Worm (Caenorhabditis elegans) whole organism, L1 larva: ENCODE data around the gene Y69E1A.1.

Source experiments
- ama-1 ChIP-seq: fragments of 150-350 bp; optimal IDR thresholded peaks from 2 replicates; lab custom pipeline; 2014
- ceh-63 ChIP-seq: fragments of 200-800 bp; sonication (Bioruptor generic); optimal IDR thresholded peaks from 2 replicates; lab custom pipeline; 2018; ENCODE audit warnings: mild to moderate bottlenecking, missing genetic modification characterization, missing compliant biosample characterization
- ceh-82 ChIP-seq, 3 experiments: fragments of 150-350 bp in 1 of 3; sonication (generic microtip) in 2 of 3; optimal IDR thresholded peaks; 2 replicates each; lab custom pipeline; 2014 to 2017; ENCODE audit warnings: missing biosample characterization in 3 of 3, missing genetic modification characterization in 3 of 3
- ceh-88 ChIP-seq: fragments of 200-800 bp; sonication (Bioruptor generic); IDR thresholded peaks from 2 replicates; pipeline ENCODE4 v1.3.6; 2022; ENCODE audit warnings: missing genetic modification characterization, missing compliant biosample characterization
- ceh-90 ChIP-seq: sonication (generic microtip); optimal IDR thresholded peaks from 2 replicates; lab custom pipeline; 2016; ENCODE audit warnings: missing genetic modification characterization, missing compliant biosample characterization
- efl-1 ChIP-seq, 4 experiments: fragments of 150-350 bp; optimal IDR thresholded peaks in 3 of 4; peaks in 1 of 4; 1 replicate in 1 of 4; 2 replicates in 3 of 4; lab custom pipeline; 2014; ENCODE audit warnings: missing biosample characterization in 2 of 4, missing genetic modification characterization in 2 of 4, missing genetic modification reagents in 2 of 4
- elt-2 ChIP-seq: sonication (generic microtip); optimal IDR thresholded peaks from 2 replicates; lab custom pipeline; 2016; ENCODE audit warnings: missing genetic modification characterization, mild to moderate bottlenecking, inconsistent platforms, missing compliant biosample characterization, missing genetic modification reagents
- elt-3 ChIP-seq, 6 experiments: fragments of 150-350 bp in 1 of 6; sonication (generic microtip); optimal IDR thresholded peaks; 2 replicates each; lab custom pipeline; 2017 to 2018; ENCODE audit warnings: missing biosample characterization in 6 of 6, missing genetic modification characterization in 6 of 6, inconsistent platforms in 1 of 6
- fkh-8 ChIP-seq: sonication (generic microtip); optimal IDR thresholded peaks from 2 replicates; lab custom pipeline; 2016; ENCODE audit warnings: mild to moderate bottlenecking, missing genetic modification characterization, missing compliant biosample characterization
- grh-1 ChIP-seq: fragments of 200-800 bp; sonication (Bioruptor generic); IDR thresholded peaks from 2 replicates; pipeline ENCODE4 v1.3.6; 2022; ENCODE audit warnings: missing genetic modification reagents, missing genetic modification characterization, missing compliant biosample characterization
- irx-1 ChIP-seq: sonication (generic microtip); optimal IDR thresholded peaks from 2 replicates; lab custom pipeline; 2016; ENCODE audit warnings: missing genetic modification characterization, missing compliant biosample characterization
- isw-1 ChIP-seq: fragments of 200-800 bp; sonication (Bioruptor generic); IDR thresholded peaks from 2 replicates; pipeline ENCODE4 v1.3.6; 2022; ENCODE audit warnings: missing genetic modification characterization, missing compliant biosample characterization
- lin-14 ChIP-seq: fragments of 200-800 bp; sonication (Bioruptor generic); optimal IDR thresholded peaks from 2 replicates; lab custom pipeline; 2018; ENCODE audit warnings: mild to moderate bottlenecking, missing genetic modification characterization, moderate library complexity, missing compliant biosample characterization
- lin-39 ChIP-seq: fragments of 150-350 bp; optimal IDR thresholded peaks from 2 replicates; lab custom pipeline; 2014; ENCODE audit warnings: missing biosample characterization, missing genetic modification reagents, missing genetic modification characterization
- lsy-2 ChIP-seq, 2 experiments: fragments of 150-350 bp; optimal IDR thresholded peaks; 2 replicates each; lab custom pipeline; 2014; ENCODE audit warnings: missing biosample characterization in 2 of 2, missing genetic modification characterization in 2 of 2
- nhr-11 ChIP-seq: fragments of 150-350 bp; optimal IDR thresholded peaks from 2 replicates; lab custom pipeline; 2014; ENCODE audit warnings: missing biosample characterization, missing genetic modification characterization
- nhr-19 ChIP-seq: fragments of 200-800 bp; sonication (Bioruptor generic); conservative IDR thresholded peaks from 2 replicates; pipeline ENCODE4 v1.3.6; 2022; ENCODE audit warnings: missing genetic modification characterization, missing compliant biosample characterization
- nhr-47 ChIP-seq: sonication (generic microtip); optimal IDR thresholded peaks from 2 replicates; lab custom pipeline; 2016; ENCODE audit warnings: mild to moderate bottlenecking, missing genetic modification characterization, moderate library complexity, missing compliant biosample characterization
- nhr-71 ChIP-seq: sonication (generic microtip); optimal IDR thresholded peaks from 2 replicates; lab custom pipeline; 2016; ENCODE audit warnings: mild to moderate bottlenecking, missing genetic modification characterization, moderate library complexity, missing compliant biosample characterization
- nhr-84 ChIP-seq: sonication (generic microtip); optimal IDR thresholded peaks from 2 replicates; lab custom pipeline; 2017; ENCODE audit warnings: missing biosample characterization, missing genetic modification characterization
- nhr-85 ChIP-seq: sonication (generic microtip); peaks from one replicate; lab custom pipeline; 2016; ENCODE audit warnings: missing genetic modification characterization, inconsistent platforms, missing compliant biosample characterization
- nhr-90 ChIP-seq: sonication (generic microtip); optimal IDR thresholded peaks from 2 replicates; lab custom pipeline; 2016; ENCODE audit warnings: mild to moderate bottlenecking, missing genetic modification characterization, missing compliant biosample characterization; ENCODE audit not compliant: poor library complexity
- pag-3 ChIP-seq: sonication (generic microtip); optimal IDR thresholded peaks from 2 replicates; lab custom pipeline; 2017; ENCODE audit warnings: missing genetic modification characterization, mild to moderate bottlenecking, missing compliant biosample characterization, antibody characterized with exemption, borderline replicate concordance; ENCODE audit not compliant: insufficient read depth
- rnt-1 ChIP-seq: sonication (generic microtip); optimal IDR thresholded peaks from 2 replicates; lab custom pipeline; 2016; ENCODE audit warnings: mild to moderate bottlenecking, missing genetic modification characterization, moderate library complexity, missing compliant biosample characterization
- sox-4 ChIP-seq: sonication (generic microtip); optimal IDR thresholded peaks from 2 replicates; lab custom pipeline; 2016; ENCODE audit warnings: missing genetic modification characterization, missing compliant biosample characterization
- swsn-7 ChIP-seq: sonication (generic microtip); optimal IDR thresholded peaks from 2 replicates; lab custom pipeline; 2016; ENCODE audit warnings: missing genetic modification characterization, missing compliant biosample characterization
- tbx-2 ChIP-seq: sonication (generic microtip); optimal IDR thresholded peaks from 2 replicates; lab custom pipeline; 2016; ENCODE audit warnings: missing genetic modification characterization, missing compliant biosample characterization
- unc-130 ChIP-seq: fragments of 150-350 bp; optimal IDR thresholded peaks from 2 replicates; lab custom pipeline; 2017; ENCODE audit warnings: missing biosample characterization, missing genetic modification characterization, inconsistent platforms
- unc-86 ChIP-seq: sonication (generic microtip); optimal IDR thresholded peaks from 2 replicates; lab custom pipeline; 2016; ENCODE audit warnings: missing genetic modification characterization, missing compliant biosample characterization
- vab-15 ChIP-seq: sonication (generic microtip); optimal IDR thresholded peaks from 2 replicates; lab custom pipeline; 2017; ENCODE audit warnings: missing genotype, mild to moderate bottlenecking, missing genetic modification characterization, missing compliant biosample characterization
- zag-1 ChIP-seq: fragments of 150-350 bp; optimal IDR thresholded peaks from 2 replicates; lab custom pipeline; 2014; ENCODE audit warnings: missing biosample characterization, missing genetic modification characterization
- zip-4 ChIP-seq: fragments of 200-800 bp; sonication (Bioruptor generic); optimal IDR thresholded peaks from 2 replicates; lab custom pipeline; 2018; ENCODE audit warnings: mild to moderate bottlenecking, missing genetic modification characterization, moderate library complexity, missing compliant biosample characterization
- ztf-11 ChIP-seq, 2 experiments: sonication (generic microtip); optimal IDR thresholded peaks; 2 replicates each; lab custom pipeline; 2016 to 2017; ENCODE audit warnings: missing genetic modification characterization in 2 of 2, missing biosample characterization in 1 of 2, missing compliant biosample characterization in 1 of 2
- ztf-4 ChIP-seq: fragments of 150-350 bp; optimal IDR thresholded peaks from 2 replicates; lab custom pipeline; 2014; ENCODE audit warnings: missing biosample characterization, missing genetic modification characterization

Y69E1A.1 gene

DNA sequence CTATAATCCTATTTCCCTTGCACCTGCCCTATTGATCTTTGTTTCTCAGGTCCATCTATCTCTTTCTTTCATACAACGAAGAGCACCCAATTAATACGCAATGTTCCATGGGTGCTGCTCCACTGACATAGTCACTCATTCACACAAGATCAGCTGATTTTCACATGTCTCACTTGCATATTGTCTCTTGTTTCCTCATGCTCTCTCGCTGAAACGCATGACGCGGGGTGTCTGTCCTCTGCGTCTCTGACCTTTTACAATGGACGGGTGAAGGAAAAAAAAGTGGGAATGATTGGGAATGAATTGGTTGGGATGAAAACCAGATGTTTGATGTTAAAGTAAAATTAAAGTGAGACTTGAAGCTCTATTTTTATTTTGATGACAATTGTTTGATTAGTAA, 13.4 kb downstream of the Y69E1A.1 start (continued):
- TF ChIP-seq vab-15 (tag; lab: Kevin White, UChicago) = peak; percentile 80
- TF ChIP-seq nhr-71 (tag; lab: Kevin White, UChicago) = peak; percentile 98
- TF ChIP-seq zag-1 (tag; lab: Kevin White, UChicago) = no peak

DNA sequence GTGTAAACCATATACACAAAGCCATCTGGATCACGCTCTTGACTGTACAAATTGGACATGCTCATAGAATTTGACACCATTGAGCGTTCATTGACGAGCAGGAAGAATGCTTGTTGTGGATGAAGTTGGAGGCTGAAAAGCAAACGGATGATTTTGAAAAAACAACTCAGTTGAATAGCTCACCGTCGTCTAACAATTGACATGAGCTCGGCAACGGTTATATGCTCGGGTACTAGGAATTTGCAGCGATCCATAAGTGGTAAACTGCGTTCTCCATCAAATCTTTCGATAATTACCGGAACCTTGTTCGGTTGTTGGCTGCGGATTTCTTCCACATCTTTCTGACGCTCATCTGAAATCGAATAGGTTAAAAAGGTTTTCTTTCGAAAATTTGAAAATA, 13.9 kb downstream of the Y69E1A.1 start:
- no peak for TF ChIP-seq pag-3
- TF ChIP-seq nhr-90 (tag; lab: Kevin White, UChicago) = no peak
- no peak for TF ChIP-seq ceh-82 (tag; optimal IDR thresholded peaks at IDR 0.05; lab: Kevin White, UChicago)
- no peak for TF ChIP-seq lin-39 (tag; lab: Kevin White, UChicago)
- TF ChIP-seq elt-3 (tag; optimal IDR thresholded peaks at IDR 0.05; lab: Kevin White, UChicago) = no peak
- no peak for TF ChIP-seq fkh-8
- no peak for TF ChIP-seq ztf-11 (tag; optimal IDR thresholded peaks at IDR 0.05; lab: Kevin White, UChicago)
- no peak for TF ChIP-seq nhr-11
- TF ChIP-seq tbx-2 = no peak
- no peak for TF ChIP-seq rnt-1 (tag; lab: Kevin White, UChicago)
- no peak for TF ChIP-seq sox-4 (tag; lab: Kevin White, UChicago)
- no peak for TF ChIP-seq efl-1 (optimal IDR thresholded peaks at IDR 0.05; lab: Kevin White, UChicago)
- TF ChIP-seq efl-1 (GFP tag; optimal IDR thresholded peaks at IDR 0.05 in 1 of 2; lab: Kevin White, UChicago) = no peak
- TF ChIP-seq ceh-63 (GFP tag; lab: Kevin White, UChicago) = no peak
- no peak for TF ChIP-seq ama-1 (lab: Kevin White, UChicago)
- TF ChIP-seq nhr-71 (tag; lab: Kevin White, UChicago) = no peak
- TF ChIP-seq ztf-4 (tag; lab: Kevin White, UChicago) = no peak
- TF ChIP-seq grh-1 (GFP tag; lab: Robert Waterston, UW) = no peak
- TF ChIP-seq, all 84 proteins: peak for 0

DNA sequence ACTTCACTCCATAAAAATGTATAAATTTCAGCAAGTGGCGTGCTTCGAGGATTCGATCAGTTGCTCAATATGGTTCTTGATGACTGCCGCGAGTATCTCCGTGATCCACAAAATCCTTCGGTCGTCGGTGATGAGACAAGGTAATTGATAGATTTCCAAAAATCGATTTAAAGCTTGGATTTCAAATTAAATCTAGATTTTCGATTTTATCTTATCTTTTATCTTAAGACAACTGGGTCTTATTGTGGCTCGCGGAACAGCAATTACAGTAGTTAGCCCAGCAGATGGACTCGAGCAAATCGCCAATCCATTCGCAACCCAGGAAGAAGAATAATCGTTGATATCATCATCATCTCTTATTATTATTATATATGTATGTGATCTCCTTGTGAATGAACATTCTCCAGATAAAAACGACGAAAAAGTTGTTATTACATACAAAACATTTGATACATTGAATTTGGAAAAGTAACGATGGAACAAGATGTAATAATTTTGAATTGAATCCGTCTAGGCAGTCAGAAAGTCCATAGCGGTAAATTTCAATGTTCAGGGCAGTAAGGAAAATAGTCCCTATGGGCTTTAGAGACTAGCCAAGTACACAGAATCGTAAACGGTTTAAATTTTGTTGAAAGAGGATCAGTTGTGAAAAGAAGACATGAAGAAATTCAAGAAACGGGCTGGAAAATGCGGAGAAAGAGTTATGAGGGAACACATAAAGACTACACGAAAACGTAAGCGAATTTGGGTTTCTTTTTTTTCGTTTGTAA, 14.7 kb downstream of the Y69E1A.1 start:
- TF ChIP-seq rnt-1 (tag; lab: Kevin White, UChicago) (peak; percentile 8), efl-1 (optimal IDR thresholded peaks at IDR 0.05; lab: Kevin White, UChicago) (no peak), efl-1 (GFP tag; optimal IDR thresholded peaks at IDR 0.05 in 1 of 2; lab: Kevin White, UChicago) (peak in 1 of 2 experiments; percentile 80), unc-130 (tag; lab: Kevin White, UChicago) (no peak), nhr-85 (tag; lab: Kevin White, UChicago) (peak; percentile 57), nhr-47 (tag; lab: Kevin White, UChicago) (peak; percentile 34), nhr-71 (tag; lab: Kevin White, UChicago) (peak; percentile 57), ceh-90 (tag; lab: Kevin White, UChicago) (no peak), unc-86 (tag; lab: Kevin White, UChicago) (no peak), ama-1 (lab: Kevin White, UChicago) (peak; percentile 84), zip-4 (GFP tag; lab: Kevin White, UChicago) (peak; percentile 16), elt-2 (tag; lab: Kevin White, UChicago) (peak; percentile 31), lin-14 (GFP tag; lab: Kevin White, UChicago) (peak; percentile 14), nhr-84 (tag; lab: Kevin White, UChicago) (no peak), lsy-2 (tag; optimal IDR thresholded peaks at IDR 0.05; lab: Kevin White, UChicago) (peak in 1 of 2 experiments; percentile 15), nhr-19 (GFP tag; lab: Robert Waterston, UW) (peak; percentile 21; the same call in 1 of the 2 replicates), ceh-88 (GFP tag; lab: Robert Waterston, UW) (peak; percentile 44; the same call in 1 of the 2 replicates), isw-1 (GFP tag; lab: Robert Waterston, UW) (no peak), irx-1 (tag; lab: Kevin White, UChicago) (peak; percentile 22), nhr-90 (tag; lab: Kevin White, UChicago) (peak; percentile 39), swsn-7 (tag; lab: Kevin White, UChicago) (peak; percentile 1), zag-1 (tag; lab: Kevin White, UChicago) (no peak)
- TF ChIP-seq, all 84 proteins: peak for 15
